Worm (Caenorhabditis elegans) whole organism, L4/young adult: ENCODE results near the gene R144.11.

Experiments used
- dao-5 ChIP-seq: sonication (generic microtip); optimal IDR thresholded peaks from 2 replicates; lab custom pipeline; 2016; ENCODE audit warnings: missing genotype, missing genetic modification characterization, moderate library complexity, missing compliant biosample characterization
- him-1 ChIP-seq: sonication (generic microtip); optimal IDR thresholded peaks from 2 replicates; lab custom pipeline; 2016; ENCODE audit warnings: missing genotype, missing genetic modification reagents, missing genetic modification characterization, missing compliant biosample characterization

ce11 chrIII:5022964-5023363, 14.3 kb upstream of the R144.11 start, which contains the start of gene R144.13:
- TF ChIP-seq dao-5 (tag; lab: Kevin White, UChicago) = no peak
- TF ChIP-seq him-1 (tag; lab: Kevin White, UChicago) = no peak
